Fruit fly (Drosophila melanogaster) whole organism, prepupa: Measurements from ENCODE around the gene mirr.

Experiments
- Blimp-1 ChIP-seq: fragments of 200-800 bp; sonication (Bioruptor generic); optimal IDR thresholded peaks from 3 replicates; lab custom pipeline; 2017; ENCODE audit warnings: missing biosample characterization, missing genetic modification characterization, mild to moderate bottlenecking, moderate library complexity, missing genetic modification reagents
- CG11294 ChIP-seq: fragments of 200-800 bp; sonication (Bioruptor generic); IDR thresholded peaks from 2 replicates; pipeline ENCODE4 v1.3.6; 2022; ENCODE audit warnings: missing biosample characterization, missing genetic modification characterization
- CG11762 ChIP-seq: fragments of 200-800 bp; sonication (Bioruptor generic); optimal IDR thresholded peaks from 3 replicates; lab custom pipeline; 2016; ENCODE audit warnings: missing biosample characterization, missing genetic modification characterization; ENCODE audit not compliant: insufficient read depth
- CG15336 ChIP-seq: fragments of 200-800 bp; sonication (Bioruptor generic); IDR thresholded peaks from 2 replicates; pipeline ENCODE4 v1.3.6; 2022; ENCODE audit warnings: missing biosample characterization, missing genetic modification characterization
- CG16779 ChIP-seq: fragments of 200-800 bp; sonication (Bioruptor generic); optimal IDR thresholded peaks from 3 replicates; lab custom pipeline; 2017; ENCODE audit warnings: missing biosample characterization, mild to moderate bottlenecking, missing genetic modification characterization
- CG31627 ChIP-seq: fragments of 200-800 bp; sonication (Bioruptor generic); optimal IDR thresholded peaks from 3 replicates; lab custom pipeline; 2016; ENCODE audit warnings: missing biosample characterization, missing genetic modification characterization
- CG32006 ChIP-seq: fragments of 200-800 bp; sonication (Bioruptor generic); optimal IDR thresholded peaks from 3 replicates; lab custom pipeline; 2017; ENCODE audit warnings: missing biosample characterization, mild to moderate bottlenecking, missing genetic modification characterization
- CG34406 ChIP-seq: fragments of 200-800 bp; sonication (Bioruptor generic); optimal IDR thresholded peaks from 3 replicates; lab custom pipeline; 2016; ENCODE audit warnings: missing biosample characterization, missing genetic modification characterization
- CG3919 ChIP-seq: fragments of 200-800 bp; sonication (Bioruptor generic); optimal IDR thresholded peaks from 3 replicates; lab custom pipeline; 2016; ENCODE audit warnings: missing biosample characterization, missing genetic modification characterization
- CG4318 ChIP-seq: fragments of 200-800 bp; sonication (Bioruptor generic); optimal IDR thresholded peaks from 3 replicates; lab custom pipeline; 2017; ENCODE audit warnings: missing biosample characterization, mild to moderate bottlenecking, missing genetic modification characterization
- CG6276 ChIP-seq: fragments of 200-800 bp; sonication (Bioruptor generic); optimal IDR thresholded peaks from 2 replicates; lab custom pipeline; 2017; ENCODE audit warnings: missing biosample characterization, mild to moderate bottlenecking, missing genetic modification characterization
- CG6792 ChIP-seq: fragments of 200-800 bp; sonication (Bioruptor generic); optimal IDR thresholded peaks from 3 replicates; lab custom pipeline; 2016; ENCODE audit warnings: missing biosample characterization, missing genetic modification characterization
- CG6854 ChIP-seq: fragments of 200-800 bp; sonication (Bioruptor generic); optimal IDR thresholded peaks from 2 replicates; lab custom pipeline; 2017; ENCODE audit warnings: missing biosample characterization, mild to moderate bottlenecking, missing genetic modification characterization
- CG9139 ChIP-seq: fragments of 200-800 bp; sonication (Bioruptor generic); optimal IDR thresholded peaks from 3 replicates; lab custom pipeline; 2017; ENCODE audit warnings: missing biosample characterization, mild to moderate bottlenecking, missing genetic modification characterization
- Eip75B ChIP-seq: fragments of 200-800 bp; sonication (Bioruptor generic); optimal IDR thresholded peaks from 3 replicates; lab custom pipeline; 2016; ENCODE audit warnings: missing biosample characterization, missing genetic modification characterization
- Eip93F ChIP-seq: fragments of 200-800 bp; sonication (Bioruptor generic); optimal IDR thresholded peaks from 2 replicates; lab custom pipeline; 2016; ENCODE audit warnings: missing biosample characterization, mild to moderate bottlenecking, missing genetic modification characterization
- Ets21C ChIP-seq: fragments of 200-800 bp; sonication (Bioruptor generic); optimal IDR thresholded peaks from 3 replicates; lab custom pipeline; 2016; ENCODE audit warnings: missing biosample characterization, missing genetic modification characterization
- Ets96B ChIP-seq: fragments of 200-800 bp; optimal IDR thresholded peaks from 2 replicates; lab custom pipeline; 2019; ENCODE audit warnings: missing biosample characterization, mild to moderate bottlenecking, missing genetic modification characterization, moderate library complexity
- Hr38 ChIP-seq: sonication (Bioruptor generic); optimal IDR thresholded peaks from 2 replicates; lab custom pipeline; 2016; ENCODE audit warnings: missing biosample characterization, missing genetic modification characterization
- Hr4 ChIP-seq: fragments of 200-800 bp; sonication (Bioruptor generic); optimal IDR thresholded peaks from 3 replicates; lab custom pipeline; 2016; ENCODE audit warnings: missing biosample characterization, missing genetic modification characterization
- Lpt ChIP-seq: fragments of 200-800 bp; sonication (Bioruptor generic); optimal IDR thresholded peaks from 3 replicates; lab custom pipeline; 2016; ENCODE audit warnings: missing biosample characterization, missing genetic modification characterization
- OdsH ChIP-seq: fragments of 200-800 bp; sonication (Bioruptor generic); optimal IDR thresholded peaks from 3 replicates; lab custom pipeline; 2016; ENCODE audit warnings: missing biosample characterization, missing genetic modification characterization
- Smox ChIP-seq: fragments of 200-800 bp; sonication (Bioruptor generic); optimal IDR thresholded peaks from 3 replicates; lab custom pipeline; 2016; ENCODE audit warnings: missing biosample characterization, missing genetic modification characterization
- Sox102F ChIP-seq: fragments of 200-800 bp; sonication (Bioruptor generic); optimal IDR thresholded peaks from 2 replicates; lab custom pipeline; 2016; ENCODE audit warnings: missing biosample characterization, mild to moderate bottlenecking, missing genetic modification characterization
- Sox14 ChIP-seq: fragments of 200-800 bp; sonication (Bioruptor generic); optimal IDR thresholded peaks from 3 replicates; lab custom pipeline; 2016; ENCODE audit warnings: missing biosample characterization, missing genetic modification characterization
- Sox15 ChIP-seq: fragments of 200-800 bp; sonication (Bioruptor generic); optimal IDR thresholded peaks from 3 replicates; lab custom pipeline; 2016; ENCODE audit warnings: missing biosample characterization, missing genetic modification characterization
- acj6 ChIP-seq: fragments of 200-800 bp; sonication (Bioruptor generic); optimal IDR thresholded peaks from 3 replicates; lab custom pipeline; 2016; ENCODE audit warnings: missing biosample characterization, missing genetic modification characterization
- cyc ChIP-seq: fragments of 200-800 bp; sonication (Bioruptor generic); optimal IDR thresholded peaks from 3 replicates; lab custom pipeline; 2016; ENCODE audit warnings: missing biosample characterization, missing genetic modification characterization
- dac ChIP-seq: fragments of 200-800 bp; sonication (Bioruptor generic); optimal IDR thresholded peaks from 2 replicates; lab custom pipeline; 2017; ENCODE audit warnings: missing biosample characterization, mild to moderate bottlenecking, missing genetic modification characterization
- eg ChIP-seq: fragments of 200-800 bp; sonication (Bioruptor generic); IDR thresholded peaks from 3 replicates; pipeline ENCODE4 v1.3.6; 2022; ENCODE audit warnings: missing biosample characterization, missing genetic modification characterization
- esn ChIP-seq: fragments of 200-800 bp; sonication (Bioruptor generic); optimal IDR thresholded peaks from 2 replicates; lab custom pipeline; 2016; ENCODE audit warnings: missing biosample characterization, mild to moderate bottlenecking, missing genetic modification characterization, moderate library complexity
- fd59A ChIP-seq: fragments of 200-800 bp; sonication (Bioruptor generic); optimal IDR thresholded peaks from 2 replicates; lab custom pipeline; 2017; ENCODE audit warnings: missing biosample characterization, mild to moderate bottlenecking, missing genetic modification characterization, missing genetic modification reagents
- fd85E ChIP-seq: fragments of 200-800 bp; sonication (Bioruptor generic); optimal IDR thresholded peaks from 3 replicates; lab custom pipeline; 2016; ENCODE audit warnings: missing biosample characterization, missing genetic modification characterization
- fkh ChIP-seq: fragments of 200-800 bp; sonication (Bioruptor generic); optimal IDR thresholded peaks from 3 replicates; lab custom pipeline; 2017; ENCODE audit warnings: missing biosample characterization, mild to moderate bottlenecking, missing genetic modification characterization, moderate library complexity
- lz ChIP-seq: fragments of 200-800 bp; sonication (Bioruptor generic); optimal IDR thresholded peaks from 3 replicates; lab custom pipeline; 2016; ENCODE audit warnings: missing biosample characterization, missing genetic modification characterization
- net ChIP-seq: fragments of 200-800 bp; sonication (Bioruptor generic); optimal IDR thresholded peaks from 3 replicates; lab custom pipeline; 2016; ENCODE audit warnings: missing biosample characterization, missing genetic modification characterization
- pdm3 ChIP-seq: fragments of 200-800 bp; sonication (Bioruptor generic); optimal IDR thresholded peaks from 3 replicates; lab custom pipeline; 2016; ENCODE audit warnings: missing biosample characterization, missing genetic modification characterization
- salr ChIP-seq, 2 experiments: fragments of 200-800 bp; sonication (Bioruptor generic); optimal IDR thresholded peaks; 3 replicates each; lab custom pipeline; 2016 to 2018; ENCODE audit warnings: missing biosample characterization in 2 of 2, missing genetic modification characterization in 2 of 2, mild to moderate bottlenecking in 1 of 2
- spab ChIP-seq: fragments of 200-800 bp; sonication (Bioruptor generic); optimal IDR thresholded peaks from 2 replicates; lab custom pipeline; 2017; ENCODE audit warnings: missing biosample characterization, mild to moderate bottlenecking, missing genetic modification characterization, missing genetic modification reagents
- ss ChIP-seq, 2 experiments: fragments of 200-800 bp; sonication (Bioruptor generic); optimal IDR thresholded peaks; 2 replicates in 1 of 2; 3 replicates in 1 of 2; lab custom pipeline; 2017 to 2018; ENCODE audit warnings: mild to moderate bottlenecking in 2 of 2, missing biosample characterization in 2 of 2, missing genetic modification characterization in 2 of 2, moderate library complexity in 1 of 2
- svp ChIP-seq: fragments of 200-800 bp; sonication (Bioruptor generic); peaks from one replicate; lab custom pipeline; 2016; ENCODE audit warnings: missing biosample characterization, missing genetic modification characterization
- topi ChIP-seq: fragments of 200-800 bp; sonication (Bioruptor generic); optimal IDR thresholded peaks from 3 replicates; lab custom pipeline; 2016; ENCODE audit warnings: missing biosample characterization, missing genetic modification characterization
- vri ChIP-seq: fragments of 200-800 bp; sonication (Bioruptor generic); optimal IDR thresholded peaks from 3 replicates; lab custom pipeline; 2016; ENCODE audit warnings: missing biosample characterization, mild to moderate bottlenecking, missing genetic modification characterization

mirr gene

dm6 chr3L:12647300-12647699 lies 46.1 kb upstream of the mirr start:
- TF ChIP-seq CG11294 (GFP tag; lab: Robert Waterston, UW) (no peak), topi (GFP tag; lab: Kevin White, UChicago) (no peak), cyc (no peak), Ets21C (GFP tag; lab: Kevin White, UChicago) (no peak), pdm3 (GFP tag; lab: Kevin White, UChicago) (no peak), esn (no peak), Hr38 (no peak), CG4318 (no peak), spab (GFP tag; lab: Kevin White, UChicago) (no peak), Eip93F (GFP tag; lab: Kevin White, UChicago) (no peak), fd59A (no peak), Lpt (GFP tag; lab: Kevin White, UChicago) (no peak), CG6276 (GFP tag; lab: Kevin White, UChicago) (no peak), CG16779 (tag; lab: Kevin White, UChicago) (no peak), Ets96B (tag; lab: Kevin White, UChicago) (no peak), Blimp-1 (no peak)

DNA sequence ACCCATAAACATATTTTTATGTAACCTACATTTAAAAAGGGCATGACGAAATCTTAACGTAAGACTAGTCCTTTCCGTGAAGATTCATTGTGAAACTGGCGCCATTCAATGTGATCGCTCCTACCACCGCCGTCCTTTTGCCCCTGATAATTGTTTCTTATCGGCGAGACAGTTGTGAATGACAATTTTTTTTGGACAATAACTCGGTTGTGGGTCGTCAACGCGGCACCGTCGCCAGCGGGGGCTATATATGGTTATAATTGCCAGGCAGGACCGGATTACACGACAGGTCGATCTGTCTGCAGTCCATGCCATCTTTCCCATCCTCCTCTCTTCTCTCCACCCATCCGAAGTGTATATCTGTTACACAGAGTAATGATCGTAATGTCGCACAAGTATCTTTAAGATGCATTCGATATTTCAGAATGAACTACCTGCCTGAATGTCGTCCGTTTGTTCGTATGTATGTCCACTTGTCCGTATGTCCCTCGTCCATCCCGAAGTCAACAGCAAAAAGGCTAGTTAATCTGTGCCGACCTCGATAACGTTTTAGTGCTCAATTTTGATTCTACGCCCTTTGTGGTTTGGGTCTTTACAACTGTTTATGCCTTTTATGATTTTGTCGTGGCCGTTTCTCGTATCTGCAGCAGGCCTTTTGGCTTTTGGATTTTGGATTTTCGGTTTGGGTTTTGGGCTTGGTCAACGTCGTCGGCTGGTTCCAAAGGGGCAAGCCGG lies 44.2 kb upstream of the mirr start:
- no peak for TF ChIP-seq svp
- TF ChIP-seq fd59A = no peak
- TF ChIP-seq Hr4 (GFP tag; lab: Kevin White, UChicago) = no peak
- TF ChIP-seq CG11762 (GFP tag; lab: Kevin White, UChicago) = no peak
- no peak for TF ChIP-seq net
- no peak for TF ChIP-seq pdm3 (GFP tag; lab: Kevin White, UChicago)
- no peak for TF ChIP-seq fkh (GFP tag; lab: Kevin White, UChicago)
- TF ChIP-seq, all 60 proteins: peak for 0

DNA sequence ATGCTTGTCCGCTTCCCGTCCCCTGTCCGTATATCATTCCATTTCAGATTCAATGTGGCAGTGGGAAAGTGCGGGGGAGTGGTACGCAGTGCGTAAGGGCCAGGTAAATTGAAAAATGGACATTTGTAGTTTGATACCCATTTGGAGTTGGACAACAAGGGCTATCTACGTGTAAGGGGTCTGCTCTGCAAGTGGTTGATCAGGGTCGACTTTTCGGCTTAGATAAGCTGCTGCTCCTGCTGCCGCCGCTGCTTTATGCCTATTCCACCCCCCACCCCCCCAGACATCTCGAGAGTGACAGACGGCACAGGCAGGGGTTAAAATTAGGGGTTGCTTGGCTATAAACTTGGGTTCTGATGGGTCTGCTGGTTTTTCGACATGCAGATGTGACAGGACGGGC lies 41.9 kb upstream of the mirr start:
- no peak for TF ChIP-seq esn
- TF ChIP-seq fd59A = no peak
- no peak for TF ChIP-seq Smox
- TF ChIP-seq dac (GFP tag; lab: Kevin White, UChicago) = no peak
- no peak for TF ChIP-seq OdsH
- no peak for TF ChIP-seq Hr4 (GFP tag; lab: Kevin White, UChicago)
- TF ChIP-seq acj6 (GFP tag; lab: Kevin White, UChicago) = no peak
- TF ChIP-seq CG6854 (GFP tag; lab: Kevin White, UChicago) = no peak
- TF ChIP-seq Eip75B (GFP tag; lab: Kevin White, UChicago) = no peak
- no peak for TF ChIP-seq net
- no peak for TF ChIP-seq Ets21C (GFP tag; lab: Kevin White, UChicago)
- no peak for TF ChIP-seq CG11762 (GFP tag; lab: Kevin White, UChicago)
- TF ChIP-seq CG32006 = no peak
- TF ChIP-seq vri (GFP tag; lab: Kevin White, UChicago) = no peak
- no peak for TF ChIP-seq fd85E (GFP tag; lab: Kevin White, UChicago)
- no peak for TF ChIP-seq Sox14 (GFP tag; lab: Kevin White, UChicago)

dm6 chr3L:12652657-12653056 lies 40.8 kb upstream of the mirr start:
- no peak for TF ChIP-seq pdm3 (GFP tag; lab: Kevin White, UChicago)
- TF ChIP-seq fd59A = no peak
- TF ChIP-seq eg (GFP tag; lab: Robert Waterston, UW) = no peak
- no peak for TF ChIP-seq fkh (GFP tag; lab: Kevin White, UChicago)
- TF ChIP-seq CG4318 = no peak
- no peak for TF ChIP-seq CG11762 (GFP tag; lab: Kevin White, UChicago)
- no peak for TF ChIP-seq Lpt (GFP tag; lab: Kevin White, UChicago)

- TF ChIP-seq CG3919 (GFP tag; lab: Kevin White, UChicago) = peak; percentile 60
- TF ChIP-seq lz (GFP tag; lab: Kevin White, UChicago) = no peak
- no peak for TF ChIP-seq CG15336 (GFP tag; lab: Robert Waterston, UW)
- peak; percentile 12 for TF ChIP-seq pdm3 (GFP tag; lab: Kevin White, UChicago)
- TF ChIP-seq Sox102F (GFP tag; lab: Kevin White, UChicago) = peak; percentile 45
- TF ChIP-seq ss (GFP tag; optimal IDR thresholded peaks at IDR 0.05; lab: Kevin White, UChicago) = peak; percentile 40 to 61
- peak in 1 of 2 experiments; percentile 36 for TF ChIP-seq salr (GFP tag; optimal IDR thresholded peaks at IDR 0.05; lab: Kevin White, UChicago)
- no peak for TF ChIP-seq Sox15 (GFP tag; lab: Kevin White, UChicago)
- TF ChIP-seq CG9139 (GFP tag; lab: Kevin White, UChicago) = peak; percentile 22
- no peak for TF ChIP-seq CG31627
- TF ChIP-seq eg (GFP tag; lab: Robert Waterston, UW) = no peak; the same call in 1 of the 3 replicates
- peak; percentile 10 for TF ChIP-seq CG16779 (tag; lab: Kevin White, UChicago)
- peak; percentile 61 for TF ChIP-seq CG34406
- TF ChIP-seq CG6792 = peak; percentile 17
- TF ChIP-seq CG11294 (GFP tag; lab: Robert Waterston, UW) = no peak
Measured at dm6 chr3L:12653124-12653523, 40.3 kb upstream of the mirr start.
